Worm (Caenorhabditis elegans) whole organism, late embryonic: ENCODE data around the gene F55A11.1.

Experiments
- C08G9.2 ChIP-seq: sonication (generic microtip); optimal IDR thresholded peaks from 2 replicates; lab custom pipeline; 2016; ENCODE audit warnings: mild to moderate bottlenecking, missing genetic modification characterization, moderate library complexity, missing compliant biosample characterization
- F13H6.1 ChIP-seq: sonication (generic microtip); optimal IDR thresholded peaks from 2 replicates; lab custom pipeline; 2016; ENCODE audit warnings: missing genetic modification characterization, missing compliant biosample characterization
- K02D7.2 ChIP-seq: sonication (generic microtip); optimal IDR thresholded peaks from 2 replicates; lab custom pipeline; 2017; ENCODE audit warnings: mild to moderate bottlenecking, missing genetic modification characterization, missing compliant biosample characterization
- K09A11.1 ChIP-seq: sonication (generic microtip); optimal IDR thresholded peaks from 2 replicates; lab custom pipeline; 2017; ENCODE audit warnings: antibody characterized with exemption, mild to moderate bottlenecking, missing genetic modification characterization, missing compliant biosample characterization; ENCODE audit not compliant: insufficient read depth
- ama-1 ChIP-seq: fragments of 150-350 bp; optimal IDR thresholded peaks from 2 replicates; lab custom pipeline; 2014
- ceh-14 ChIP-seq: sonication (generic microtip); optimal IDR thresholded peaks from 2 replicates; lab custom pipeline; 2016; ENCODE audit warnings: missing genotype, missing genetic modification characterization, missing compliant biosample characterization
- ceh-18 ChIP-seq: sonication (generic microtip); optimal IDR thresholded peaks from 2 replicates; lab custom pipeline; 2016; ENCODE audit warnings: missing genetic modification characterization, missing compliant biosample characterization
- ceh-30 ChIP-seq: fragments of 150-350 bp; optimal IDR thresholded peaks from 2 replicates; lab custom pipeline; 2014; ENCODE audit warnings: missing biosample characterization, missing genetic modification characterization
- ceh-31 ChIP-seq: sonication (generic microtip); optimal IDR thresholded peaks from 2 replicates; lab custom pipeline; 2016; ENCODE audit warnings: missing genetic modification characterization, missing compliant biosample characterization
- ceh-34 ChIP-seq: sonication (generic microtip); optimal IDR thresholded peaks from 2 replicates; lab custom pipeline; 2016; ENCODE audit warnings: mild to moderate bottlenecking, missing genetic modification characterization, missing compliant biosample characterization
- ceh-6 ChIP-seq: fragments of 200-800 bp; sonication (Bioruptor generic); optimal IDR thresholded peaks from 2 replicates; lab custom pipeline; 2018; ENCODE audit warnings: mild to moderate bottlenecking, missing genetic modification characterization, missing compliant biosample characterization
- ceh-9 ChIP-seq: sonication (generic microtip); optimal IDR thresholded peaks from 2 replicates; lab custom pipeline; 2016; ENCODE audit warnings: mild to moderate bottlenecking, missing genetic modification characterization, inconsistent platforms, missing compliant biosample characterization
- dve-1 ChIP-seq: sonication (generic microtip); optimal IDR thresholded peaks from 2 replicates; lab custom pipeline; 2017; ENCODE audit warnings: antibody characterized with exemption, mild to moderate bottlenecking, missing genetic modification characterization, missing compliant biosample characterization
- elt-2 ChIP-seq: sonication (generic microtip); optimal IDR thresholded peaks from 2 replicates; lab custom pipeline; 2016; ENCODE audit warnings: missing genetic modification reagents, missing genetic modification characterization, missing compliant biosample characterization
- elt-4 ChIP-seq: sonication (generic microtip); optimal IDR thresholded peaks from 2 replicates; lab custom pipeline; 2016; ENCODE audit warnings: missing genetic modification characterization, missing compliant biosample characterization
- fax-1 ChIP-seq: sonication (generic microtip); optimal IDR thresholded peaks from 2 replicates; lab custom pipeline; 2016; ENCODE audit warnings: missing genotype, missing genetic modification characterization, missing compliant biosample characterization
- fkh-10 ChIP-seq: fragments of 150-350 bp; optimal IDR thresholded peaks from 2 replicates; lab custom pipeline; 2014; ENCODE audit warnings: missing biosample characterization, missing genetic modification reagents, missing genetic modification characterization
- fkh-6 ChIP-seq: sonication (generic microtip); optimal IDR thresholded peaks from 2 replicates; lab custom pipeline; 2016; ENCODE audit warnings: missing genetic modification characterization, missing compliant biosample characterization
- hlh-13 ChIP-seq: fragments of 200-800 bp; sonication (Bioruptor generic); optimal IDR thresholded peaks from 2 replicates; lab custom pipeline; 2018; ENCODE audit warnings: mild to moderate bottlenecking, missing genetic modification characterization, missing compliant biosample characterization
- hlh-15 ChIP-seq: sonication (generic microtip); optimal IDR thresholded peaks from 2 replicates; lab custom pipeline; 2016; ENCODE audit warnings: missing genetic modification characterization, missing compliant biosample characterization
- hlh-30 ChIP-seq: sonication (generic microtip); optimal IDR thresholded peaks from 2 replicates; lab custom pipeline; 2017; ENCODE audit warnings: antibody characterized with exemption, missing genetic modification characterization, missing compliant biosample characterization; ENCODE audit not compliant: insufficient read depth
- lim-6 ChIP-seq: sonication (generic microtip); optimal IDR thresholded peaks from 2 replicates; lab custom pipeline; 2016; ENCODE audit warnings: missing genetic modification characterization, missing compliant biosample characterization
- nfya-1 ChIP-seq: sonication (generic microtip); optimal IDR thresholded peaks from 2 replicates; lab custom pipeline; 2017; ENCODE audit warnings: missing genetic modification characterization, mild to moderate bottlenecking, missing compliant biosample characterization, antibody characterized with exemption, moderate library complexity
- npax-4 ChIP-seq: sonication (generic microtip); optimal IDR thresholded peaks from 2 replicates; lab custom pipeline; 2016; ENCODE audit warnings: missing genetic modification characterization, missing compliant biosample characterization
- pag-3 ChIP-seq: sonication (generic microtip); optimal IDR thresholded peaks from 2 replicates; lab custom pipeline; 2016; ENCODE audit warnings: missing compliant biosample characterization, missing genetic modification characterization, borderline replicate concordance
- pha-4 ChIP-seq: fragments of 150-350 bp; optimal IDR thresholded peaks from 2 replicates; lab custom pipeline; 2018; ENCODE audit warnings: missing biosample characterization, missing genetic modification reagents, missing genetic modification characterization
- ref-2 ChIP-seq: sonication (generic microtip); optimal IDR thresholded peaks from 2 replicates; lab custom pipeline; 2016; ENCODE audit warnings: missing genetic modification characterization, missing compliant biosample characterization
- sox-4 ChIP-seq: sonication (generic microtip); optimal IDR thresholded peaks from 2 replicates; lab custom pipeline; 2017; ENCODE audit warnings: mild to moderate bottlenecking, missing genetic modification characterization, inconsistent platforms, missing compliant biosample characterization
- tbx-7 ChIP-seq: sonication (generic microtip); optimal IDR thresholded peaks from 2 replicates; lab custom pipeline; 2016; ENCODE audit warnings: missing genotype, missing genetic modification characterization, missing compliant biosample characterization
- unc-3 ChIP-seq, 2 experiments: fragments of 200-800 bp in 1 of 2; sonication (Bioruptor generic) in 1 of 2; sonication (generic microtip) in 1 of 2; conservative IDR thresholded peaks in 1 of 2; optimal IDR thresholded peaks in 1 of 2; 2 replicates each; pipeline versions ENCODE4 v1.3.6 to Lab custom; 2016 to 2022; ENCODE audit warnings: missing compliant biosample characterization in 2 of 2, missing genetic modification characterization in 2 of 2, missing genetic modification reagents in 1 of 2
- unc-42 ChIP-seq: sonication (generic microtip); optimal IDR thresholded peaks from 2 replicates; lab custom pipeline; 2016; ENCODE audit warnings: missing genotype, missing genetic modification characterization, missing compliant biosample characterization
- unc-55 ChIP-seq: sonication (generic microtip); optimal IDR thresholded peaks from 2 replicates; lab custom pipeline; 2017; ENCODE audit warnings: missing biosample characterization, missing genetic modification reagents, missing genetic modification characterization

The F55A11.1 gene

DNA sequence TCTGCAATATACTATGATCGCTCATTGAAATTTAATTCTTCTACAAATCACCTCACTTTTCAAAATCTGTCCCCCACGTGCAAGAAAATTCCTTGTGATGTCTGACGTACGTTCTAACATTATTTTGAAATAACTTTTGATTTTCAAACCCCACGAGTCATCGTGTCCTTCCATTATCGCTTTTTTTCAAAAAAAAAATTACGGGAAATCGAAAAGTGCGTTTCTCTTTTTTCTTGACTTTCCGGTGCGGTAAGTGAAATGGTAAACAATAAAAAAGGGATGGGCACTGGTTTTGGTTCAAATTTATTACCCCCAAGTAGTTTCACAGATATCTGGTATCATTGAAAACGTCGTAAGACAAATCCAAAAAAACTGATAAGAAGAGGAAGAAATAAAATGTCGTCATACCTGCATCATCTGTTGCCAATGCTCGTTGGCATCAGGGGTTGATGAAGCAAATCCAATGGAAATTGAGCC, 39.4 kb upstream of the F55A11.1 start:
- TF ChIP-seq hlh-13 (GFP tag; lab: Kevin White, UChicago) = no peak
- TF ChIP-seq hlh-30 (tag; lab: Kevin White, UChicago) = no peak
- TF ChIP-seq npax-4 (tag; lab: Kevin White, UChicago) = no peak
- no peak for TF ChIP-seq tbx-7 (tag; lab: Kevin White, UChicago)
- TF ChIP-seq nfya-1 (tag; lab: Kevin White, UChicago) = no peak

DNA sequence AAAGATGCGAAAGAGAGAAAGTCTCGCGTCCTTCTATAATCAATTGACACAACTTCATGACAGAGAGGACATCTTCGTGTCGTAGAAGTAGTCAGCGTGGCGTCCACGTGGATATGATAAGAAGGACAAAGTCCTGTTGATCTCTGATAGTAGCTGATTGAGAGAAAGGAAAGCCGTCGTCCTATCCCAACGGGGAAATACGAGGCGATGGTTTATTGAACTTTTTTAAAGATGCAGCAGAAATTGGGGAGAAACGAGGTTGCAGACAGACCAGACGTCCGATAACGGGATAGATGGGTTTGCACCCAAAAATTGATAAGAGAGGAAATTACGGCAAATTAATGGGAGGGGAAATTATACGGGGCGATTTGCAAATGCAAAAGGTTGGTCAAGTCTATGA, 38.3 kb upstream of the F55A11.1 start:
- TF ChIP-seq C08G9.2 (tag; lab: Kevin White, UChicago) (no peak), hlh-13 (GFP tag; lab: Kevin White, UChicago) (no peak), ama-1 (no peak), pag-3 (no peak), ceh-30 (no peak), fax-1 (tag; lab: Kevin White, UChicago) (no peak), sox-4 (tag; lab: Kevin White, UChicago) (no peak)
- TF ChIP-seq, all 69 proteins: peak for 0

DNA sequence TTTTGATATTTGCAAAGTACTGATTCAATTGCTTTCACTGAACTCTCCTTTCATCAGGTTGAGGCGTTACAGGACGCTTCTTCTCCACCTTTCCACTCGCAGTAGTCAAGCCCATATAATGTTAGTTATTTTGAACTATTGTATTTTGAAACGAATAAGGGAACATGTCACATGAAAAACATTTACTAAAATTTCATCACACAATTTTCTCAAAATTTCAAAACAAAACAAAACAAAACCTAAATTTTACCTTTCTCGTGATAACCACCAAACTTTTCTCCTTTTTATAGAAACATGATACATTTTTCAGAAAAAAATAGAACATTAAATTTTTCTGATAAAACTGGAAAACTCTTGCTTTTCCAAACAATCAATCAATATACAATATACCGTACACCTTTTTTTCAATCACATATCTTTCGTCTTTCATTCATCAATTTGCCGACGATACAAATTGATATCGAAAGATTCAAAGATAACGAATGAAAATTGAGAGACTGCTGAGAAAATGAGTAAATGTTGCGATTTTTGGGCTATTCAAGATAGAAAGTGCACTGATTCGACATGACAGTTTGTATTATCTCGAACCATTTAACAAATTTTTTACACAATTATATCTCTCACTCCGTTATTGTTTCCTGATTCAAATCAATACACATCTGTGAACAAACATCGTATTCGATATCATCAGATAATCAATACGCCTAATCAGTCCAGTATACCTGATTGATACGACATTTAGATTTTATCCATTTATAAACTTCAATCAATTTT, 37.1 kb upstream of the F55A11.1 start:
- TF ChIP-seq ceh-9 (tag; lab: Kevin White, UChicago) = no peak
- peak; percentile 40 for TF ChIP-seq elt-2 (tag; lab: Kevin White, UChicago)
- TF ChIP-seq lim-6 (tag; lab: Kevin White, UChicago) = no peak
- no peak for TF ChIP-seq ceh-34
- TF ChIP-seq pha-4 (tag; lab: Kevin White, UChicago) = no peak
- no peak for TF ChIP-seq unc-42 (tag; lab: Kevin White, UChicago)

DNA sequence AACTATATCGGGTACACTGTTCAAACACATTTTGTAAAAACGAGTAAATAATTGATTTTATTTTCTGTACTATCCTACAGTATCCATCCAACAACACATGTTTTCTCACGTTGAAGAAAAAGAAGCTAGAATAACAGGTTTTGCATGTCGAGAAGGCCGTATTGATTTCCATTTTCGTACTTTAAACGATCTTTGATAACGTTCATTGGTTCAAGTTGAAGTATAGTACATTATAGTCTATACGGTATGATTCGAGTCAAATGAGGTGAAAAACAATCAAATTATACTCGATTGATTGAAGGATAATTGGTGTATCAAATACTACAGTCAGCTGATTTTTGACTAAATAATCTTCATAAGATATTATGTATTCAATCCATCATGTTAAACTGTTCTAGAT, 36.3 kb upstream of the F55A11.1 start:
- no peak for TF ChIP-seq K02D7.2
- TF ChIP-seq npax-4 (tag; lab: Kevin White, UChicago) = no peak
- TF ChIP-seq ceh-31 (tag; lab: Kevin White, UChicago) = no peak
- TF ChIP-seq ceh-14 = no peak
- TF ChIP-seq fkh-10 (GFP tag; lab: Kevin White, UChicago) = no peak
- TF ChIP-seq fkh-6 = no peak
- no peak for TF ChIP-seq hlh-30 (tag; lab: Kevin White, UChicago)
- TF ChIP-seq unc-3 (GFP tag; conservative IDR thresholded peaks at IDR 0.05; lab: Robert Waterston, UW) = no peak
- TF ChIP-seq unc-3 (tag; optimal IDR thresholded peaks at IDR 0.05; lab: Kevin White, UChicago) = no peak
- no peak for TF ChIP-seq elt-4 (tag; lab: Kevin White, UChicago)
- TF ChIP-seq K09A11.1 (tag; lab: Kevin White, UChicago) = no peak
- TF ChIP-seq dve-1 (tag; lab: Kevin White, UChicago) = no peak
- no peak for TF ChIP-seq ceh-6 (GFP tag; lab: Kevin White, UChicago)
- TF ChIP-seq, all 69 proteins: peak for 0

DNA sequence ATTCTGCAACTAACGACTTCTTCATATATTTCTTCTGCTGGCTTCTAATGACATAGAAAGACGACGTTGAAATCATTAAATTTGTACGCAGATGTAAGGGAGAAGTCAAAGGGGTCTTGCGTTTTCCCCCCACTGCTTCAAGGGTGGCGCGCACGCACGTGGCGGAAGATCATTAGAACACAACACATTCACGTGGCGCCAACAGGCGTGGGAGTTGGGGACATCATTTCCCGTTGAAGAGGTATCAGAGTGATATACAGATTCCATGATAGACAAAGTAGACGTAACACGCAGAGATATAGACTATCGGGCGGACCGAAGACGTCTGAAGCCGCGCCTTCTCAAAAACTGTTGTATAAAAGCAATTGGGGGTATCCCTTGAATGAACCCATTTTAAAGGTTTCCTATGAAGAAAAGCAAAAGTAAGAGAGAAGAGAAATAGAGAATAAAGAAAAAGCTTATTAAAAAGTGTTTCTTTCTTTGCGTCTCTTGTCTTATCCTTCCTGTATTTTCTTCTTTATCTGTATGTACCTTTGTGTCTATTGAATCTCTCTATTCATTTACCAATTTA, 35.2 kb upstream of the F55A11.1 start:
- TF ChIP-seq elt-4 (tag; lab: Kevin White, UChicago) (no peak), ceh-18 (tag; lab: Kevin White, UChicago) (peak; percentile 20), unc-55 (no peak), hlh-15 (tag; lab: Kevin White, UChicago) (no peak), K09A11.1 (tag; lab: Kevin White, UChicago) (no peak), F13H6.1 (tag; lab: Kevin White, UChicago) (peak; percentile 27), ref-2 (tag; lab: Kevin White, UChicago) (peak; percentile 3)
